Worm (Caenorhabditis elegans) whole organism, L4 larva: ENCODE data around the gene stn-2.
A peak's percentile ranks its signal among the peaks of the same experiment; 100 is the strongest.

Experiments
- F10B5.3 ChIP-seq: sonication (generic microtip); optimal IDR thresholded peaks from 2 replicates; lab custom pipeline; 2016; ENCODE audit warnings: mild to moderate bottlenecking, missing genetic modification characterization, missing compliant biosample characterization
- F37D6.2 ChIP-seq: sonication (generic microtip); optimal IDR thresholded peaks from 2 replicates; lab custom pipeline; 2016; ENCODE audit warnings: mild to moderate bottlenecking, missing genetic modification characterization, missing compliant biosample characterization
- F44E2.7 ChIP-seq: fragments of 200-800 bp; sonication (Bioruptor generic); IDR thresholded peaks from 2 replicates; pipeline ENCODE4 v2.1.2; 2022; ENCODE audit warnings: missing genetic modification characterization, missing compliant biosample characterization
- F49E8.2 ChIP-seq: sonication (generic microtip); optimal IDR thresholded peaks from 2 replicates; lab custom pipeline; 2016; ENCODE audit warnings: missing compliant biosample characterization, mild to moderate bottlenecking, missing genetic modification characterization, borderline replicate concordance
- R02D3.7 ChIP-seq: fragments of 150-350 bp; sonication (generic microtip); optimal IDR thresholded peaks from 3 replicates; lab custom pipeline; 2014; ENCODE audit warnings: missing biosample characterization, missing genetic modification characterization
- T20F7.1 ChIP-seq: fragments of 200-800 bp; sonication (Bioruptor generic); optimal IDR thresholded peaks from 2 replicates; lab custom pipeline; 2018; ENCODE audit warnings: mild to moderate bottlenecking, missing genetic modification characterization, missing compliant biosample characterization
- Y105C5A.15 ChIP-seq: fragments of 200-800 bp; sonication (Bioruptor generic); IDR thresholded peaks from 2 replicates; pipeline ENCODE4 v1.3.6; 2022; ENCODE audit warnings: missing genetic modification characterization, missing compliant biosample characterization
- ZK337.2 ChIP-seq: fragments of 200-800 bp; sonication (Bioruptor generic); IDR thresholded peaks from 2 replicates; pipeline ENCODE4 v1.3.6; 2022; ENCODE audit warnings: missing genetic modification reagents, missing genetic modification characterization, missing compliant biosample characterization
- aha-1 ChIP-seq: fragments of 150-350 bp; peaks from one replicate; lab custom pipeline; 2014; ENCODE audit warnings: missing biosample characterization, missing genetic modification characterization
- arid-1 ChIP-seq: fragments of 200-800 bp; sonication (Bioruptor generic); conservative IDR thresholded peaks from 2 replicates; pipeline ENCODE4 v1.3.6; 2022; ENCODE audit warnings: missing genetic modification reagents, missing genetic modification characterization, missing compliant biosample characterization
- attf-4 ChIP-seq: sonication (generic microtip); optimal IDR thresholded peaks from 3 replicates; lab custom pipeline; 2017; ENCODE audit warnings: missing biosample characterization, missing genetic modification characterization
- ceh-20 ChIP-seq: fragments of 200-800 bp; sonication (Bioruptor generic); IDR thresholded peaks from 2 replicates; pipeline ENCODE4 v1.3.6; 2022; ENCODE audit warnings: missing genetic modification reagents, missing genetic modification characterization, missing compliant biosample characterization
- ceh-28 ChIP-seq: fragments of 150-350 bp; optimal IDR thresholded peaks from 2 replicates; lab custom pipeline; 2014; ENCODE audit warnings: missing biosample characterization, missing genetic modification reagents, missing genetic modification characterization
- ceh-32 ChIP-seq: sonication (generic microtip); optimal IDR thresholded peaks from 2 replicates; lab custom pipeline; 2016; ENCODE audit warnings: mild to moderate bottlenecking, missing genetic modification characterization, missing compliant biosample characterization; ENCODE audit not compliant: poor library complexity
- ceh-44 ChIP-seq: fragments of 200-800 bp; sonication (Bioruptor generic); IDR thresholded peaks from 2 replicates; pipeline ENCODE4 v1.3.6; 2022; ENCODE audit warnings: missing genetic modification reagents, missing genetic modification characterization, missing compliant biosample characterization
- ceh-82 ChIP-seq: sonication (generic microtip); optimal IDR thresholded peaks from 2 replicates; lab custom pipeline; 2017; ENCODE audit warnings: missing biosample characterization, missing genetic modification characterization
- cey-2 ChIP-seq: sonication (generic microtip); optimal IDR thresholded peaks from 3 replicates; lab custom pipeline; 2017; ENCODE audit warnings: missing genetic modification characterization, mild to moderate bottlenecking, missing compliant biosample characterization, antibody characterized with exemption, borderline replicate concordance; ENCODE audit not compliant: insufficient read depth
- daf-12 ChIP-seq: fragments of 150-350 bp; optimal IDR thresholded peaks from 2 replicates; lab custom pipeline; 2014; ENCODE audit warnings: missing biosample characterization, missing genetic modification reagents, missing genetic modification characterization
- daf-16 ChIP-seq, 3 experiments: sonication (generic microtip); optimal IDR thresholded peaks; 2 replicates each; lab custom pipeline; 2016 to 2017; ENCODE audit warnings: missing genetic modification characterization in 3 of 3, missing genetic modification reagents in 3 of 3, mild to moderate bottlenecking in 2 of 3, missing compliant biosample characterization in 2 of 3, missing biosample characterization in 1 of 3, moderate library complexity in 1 of 3
- daf-19 ChIP-seq: fragments of 200-800 bp; sonication (Bioruptor generic); conservative IDR thresholded peaks from 2 replicates; pipeline ENCODE4 v1.3.6; 2022; ENCODE audit warnings: missing genetic modification characterization, missing compliant biosample characterization
- dmd-6 ChIP-seq: fragments of 200-800 bp; sonication (Bioruptor generic); IDR thresholded peaks from 2 replicates; pipeline ENCODE4 v1.3.6; 2022; ENCODE audit warnings: missing genetic modification reagents, missing genetic modification characterization, missing compliant biosample characterization
- dpl-1 ChIP-seq: fragments of 150-350 bp; optimal IDR thresholded peaks from 2 replicates; lab custom pipeline; 2014; ENCODE audit warnings: missing biosample characterization, missing genetic modification reagents, missing genetic modification characterization
- egl-27 ChIP-seq: sonication (generic microtip); optimal IDR thresholded peaks from 3 replicates; lab custom pipeline; 2017; ENCODE audit warnings: missing biosample characterization, missing genetic modification reagents, missing genetic modification characterization
- fkh-10 ChIP-seq: fragments of 150-350 bp; optimal IDR thresholded peaks from 2 replicates; lab custom pipeline; 2014; ENCODE audit warnings: missing biosample characterization, missing genetic modification reagents, missing genetic modification characterization
- hlh-30 ChIP-seq: sonication (generic microtip); optimal IDR thresholded peaks from 2 replicates; lab custom pipeline; 2017; ENCODE audit warnings: antibody characterized with exemption, mild to moderate bottlenecking, missing genetic modification characterization, missing compliant biosample characterization; ENCODE audit not compliant: insufficient read depth
- hmg-1.1 ChIP-seq: fragments of 200-800 bp; sonication (Bioruptor generic); IDR thresholded peaks from 2 replicates; pipeline ENCODE4 v1.3.6; 2022; ENCODE audit warnings: missing genetic modification reagents, missing genetic modification characterization, missing compliant biosample characterization
- lin-1 ChIP-seq: fragments of 200-800 bp; sonication (Bioruptor generic); IDR thresholded peaks from 2 replicates; pipeline ENCODE4 v1.3.6; 2022; ENCODE audit warnings: missing genetic modification reagents, missing genetic modification characterization, missing compliant biosample characterization
- lin-13 ChIP-seq: fragments of 150-350 bp; optimal IDR thresholded peaks from 2 replicates; lab custom pipeline; 2014; ENCODE audit warnings: missing biosample characterization, missing genetic modification reagents, missing genetic modification characterization
- lir-3 ChIP-seq: sonication (generic microtip); optimal IDR thresholded peaks from 2 replicates; lab custom pipeline; 2016; ENCODE audit warnings: mild to moderate bottlenecking, missing genetic modification characterization, missing compliant biosample characterization
- madf-9 ChIP-seq: fragments of 200-800 bp; sonication (Bioruptor generic); conservative IDR thresholded peaks from 2 replicates; pipeline ENCODE4 v1.3.6; 2022; ENCODE audit warnings: missing genetic modification reagents, missing genetic modification characterization, missing compliant biosample characterization
- mdl-1 ChIP-seq, 2 experiments: fragments of 150-350 bp in 1 of 2; sonication (generic microtip) in 1 of 2; optimal IDR thresholded peaks; 2 replicates each; lab custom pipeline; 2014 to 2017; ENCODE audit warnings: missing biosample characterization in 2 of 2, missing genetic modification characterization in 2 of 2
- mdt-29 ChIP-seq: fragments of 200-800 bp; sonication (Bioruptor generic); IDR thresholded peaks from 2 replicates; pipeline ENCODE4 v1.3.6; 2022; ENCODE audit warnings: missing genetic modification reagents, missing genetic modification characterization, missing compliant biosample characterization
- mes-2 ChIP-seq: sonication (generic microtip); optimal IDR thresholded peaks from 2 replicates; lab custom pipeline; 2016; ENCODE audit warnings: missing genotype, mild to moderate bottlenecking, missing genetic modification characterization, missing compliant biosample characterization; ENCODE audit not compliant: poor library complexity, severe bottlenecking
- mxl-2 ChIP-seq: fragments of 200-800 bp; sonication (Bioruptor generic); conservative IDR thresholded peaks from 2 replicates; pipeline ENCODE4 v1.3.6; 2022; ENCODE audit warnings: missing genetic modification reagents, missing genetic modification characterization, missing compliant biosample characterization
- nhr-237 ChIP-seq: sonication (generic microtip); optimal IDR thresholded peaks from 2 replicates; lab custom pipeline; 2017; ENCODE audit warnings: missing biosample characterization, missing genetic modification characterization
- nhr-25 ChIP-seq: sonication (generic microtip); optimal IDR thresholded peaks from 2 replicates; lab custom pipeline; 2017; ENCODE audit warnings: missing genetic modification characterization, mild to moderate bottlenecking, missing compliant biosample characterization, antibody characterized with exemption, moderate library complexity, borderline replicate concordance; ENCODE audit not compliant: insufficient read depth
- nhr-28 ChIP-seq: fragments of 150-350 bp; optimal IDR thresholded peaks from 2 replicates; lab custom pipeline; 2014; ENCODE audit warnings: missing biosample characterization, missing genetic modification characterization
- nhr-42 ChIP-seq: fragments of 200-800 bp; sonication (Bioruptor generic); IDR thresholded peaks from 2 replicates; pipeline ENCODE4 v1.3.6; 2022; ENCODE audit warnings: missing genetic modification characterization, missing compliant biosample characterization
- nhr-6 ChIP-seq: fragments of 150-350 bp; optimal IDR thresholded peaks from 2 replicates; lab custom pipeline; 2014; ENCODE audit warnings: missing biosample characterization, missing genetic modification characterization
- sdz-12 ChIP-seq: fragments of 200-800 bp; sonication (Bioruptor generic); optimal IDR thresholded peaks from 2 replicates; lab custom pipeline; 2018; ENCODE audit warnings: mild to moderate bottlenecking, missing genetic modification characterization, missing compliant biosample characterization
- set-16 ChIP-seq: fragments of 200-800 bp; sonication (Bioruptor generic); IDR thresholded peaks from 2 replicates; pipeline ENCODE4 v1.3.6; 2022; ENCODE audit warnings: missing genetic modification reagents, missing genetic modification characterization, missing compliant biosample characterization
- skn-1 ChIP-seq: fragments of 150-350 bp; optimal IDR thresholded peaks from 2 replicates; lab custom pipeline; 2014; ENCODE audit warnings: missing biosample characterization, missing genetic modification characterization
- spr-3 ChIP-seq: fragments of 200-800 bp; sonication (Bioruptor generic); optimal IDR thresholded peaks from 2 replicates; lab custom pipeline; 2018; ENCODE audit warnings: mild to moderate bottlenecking, missing genetic modification characterization, missing compliant biosample characterization
- tra-1 ChIP-seq: fragments of 200-800 bp; sonication (Bioruptor generic); IDR thresholded peaks from 2 replicates; pipeline ENCODE4 v1.3.6; 2022; ENCODE audit warnings: missing genetic modification reagents, missing genetic modification characterization, missing compliant biosample characterization
- unc-39 ChIP-seq: sonication (generic microtip); optimal IDR thresholded peaks from 2 replicates; lab custom pipeline; 2017; ENCODE audit warnings: missing biosample characterization, missing genetic modification characterization
- unc-62 ChIP-seq, 3 experiments: fragments of 150-350 bp in 1 of 3; sonication (generic microtip); optimal IDR thresholded peaks in 2 of 3; peaks in 1 of 3; 1 replicate in 1 of 3; 2 replicates in 2 of 3; lab custom pipeline; 2014 to 2017; ENCODE audit warnings: missing biosample characterization in 3 of 3, missing genetic modification characterization in 3 of 3, missing genetic modification reagents in 3 of 3, missing genotype in 1 of 3
- vab-7 ChIP-seq: fragments of 200-800 bp; sonication (Bioruptor generic); IDR thresholded peaks from 2 replicates; pipeline ENCODE4 v1.3.6; 2022; ENCODE audit warnings: missing genetic modification reagents, missing genetic modification characterization, missing compliant biosample characterization
- zag-1 ChIP-seq: fragments of 150-350 bp; optimal IDR thresholded peaks from 2 replicates; lab custom pipeline; 2014; ENCODE audit warnings: missing biosample characterization, missing genetic modification characterization
- zfp-3 ChIP-seq: fragments of 200-800 bp; sonication (Bioruptor generic); conservative IDR thresholded peaks from 2 replicates; pipeline ENCODE4 v1.3.6; 2022; ENCODE audit warnings: missing genetic modification reagents, missing genetic modification characterization, missing compliant biosample characterization
- ztf-11 ChIP-seq: fragments of 150-350 bp; optimal IDR thresholded peaks from 2 replicates; lab custom pipeline; 2014; ENCODE audit warnings: missing biosample characterization, missing genetic modification characterization
- ztf-7 ChIP-seq: fragments of 150-350 bp; optimal IDR thresholded peaks from 2 replicates; lab custom pipeline; 2014; ENCODE audit warnings: missing biosample characterization, missing genetic modification characterization

stn-2 gene

ce11 chrX:7661628-7662027 lies 18.8 kb downstream of the stn-2 start (continued):
- TF ChIP-seq ceh-82 (tag; lab: Kevin White, UChicago) (no peak), fkh-10 (GFP tag; lab: Kevin White, UChicago) (no peak), cey-2 (tag; lab: Kevin White, UChicago) (no peak), arid-1 (GFP tag; lab: Robert Waterston, UW) (no peak), ceh-44 (GFP tag; lab: Robert Waterston, UW) (no peak), egl-27 (no peak), lin-1 (GFP tag; lab: Robert Waterston, UW) (no peak), F44E2.7 (GFP tag; lab: Robert Waterston, UW) (no peak), nhr-25 (tag; lab: Kevin White, UChicago) (no peak), ceh-28 (tag; lab: Kevin White, UChicago) (no peak), aha-1 (tag; lab: Kevin White, UChicago) (no peak), daf-12 (no peak), zag-1 (tag; lab: Kevin White, UChicago) (no peak), dpl-1 (GFP tag; lab: Kevin White, UChicago) (peak; percentile 2), skn-1 (tag; lab: Kevin White, UChicago) (no peak), R02D3.7 (tag; lab: Kevin White, UChicago) (no peak), F10B5.3 (tag; lab: Kevin White, UChicago) (no peak), sdz-12 (GFP tag; lab: Kevin White, UChicago) (no peak), nhr-6 (tag; lab: Kevin White, UChicago) (peak; percentile 33), mdl-1 (tag; optimal IDR thresholded peaks at IDR 0.05; lab: Kevin White, UChicago) (no peak), madf-9 (no peak), T20F7.1 (GFP tag; lab: Kevin White, UChicago) (no peak), mxl-2 (no peak), hlh-30 (peak; percentile 18), F49E8.2 (tag; lab: Kevin White, UChicago) (no peak), ceh-20 (GFP tag; lab: Robert Waterston, UW) (no peak), daf-19 (no peak), nhr-237 (tag; lab: Kevin White, UChicago) (no peak), lin-13 (peak; percentile 27), F37D6.2 (tag; lab: Kevin White, UChicago) (no peak), dmd-6 (GFP tag; lab: Robert Waterston, UW) (no peak), mdt-29 (no peak), tra-1 (GFP tag; lab: Robert Waterston, UW) (no peak), unc-62 (GFP tag; optimal IDR thresholded peaks at IDR 0.05 in 1 of 2; lab: Kevin White, UChicago) (no peak), unc-62 (tag; optimal IDR thresholded peaks at IDR 0.05; lab: Kevin White, UChicago) (no peak), unc-39 (no peak), ztf-7 (tag; lab: Kevin White, UChicago) (no peak), mes-2 (tag; lab: Kevin White, UChicago) (peak; percentile 72), nhr-28 (tag; lab: Kevin White, UChicago) (peak; percentile 32), ZK337.2 (GFP tag; lab: Robert Waterston, UW) (no peak), ceh-32 (tag; lab: Kevin White, UChicago) (no peak), lir-3 (tag; lab: Kevin White, UChicago) (no peak), ztf-11 (tag; lab: Kevin White, UChicago) (no peak), spr-3 (GFP tag; lab: Kevin White, UChicago) (no peak), zfp-3 (GFP tag; lab: Robert Waterston, UW) (no peak), set-16 (GFP tag; lab: Robert Waterston, UW) (no peak), hmg-1.1 (GFP tag; lab: Robert Waterston, UW) (no peak), daf-16 (GFP tag; optimal IDR thresholded peaks at IDR 0.05; lab: Kevin White, UChicago) (no peak), daf-16 (tag; optimal IDR thresholded peaks at IDR 0.05; lab: Kevin White, UChicago) (peak; percentile 89), Y105C5A.15 (GFP tag; lab: Robert Waterston, UW) (no peak), nhr-42 (GFP tag; lab: Robert Waterston, UW) (no peak), attf-4 (tag; lab: Kevin White, UChicago) (no peak), vab-7 (GFP tag; lab: Robert Waterston, UW) (no peak)
